Worm (Caenorhabditis elegans): ENCODE results near the gene F54D5.9.

ce11 chrII:11495307-11495706 lies 49.3 kb downstream of the F54D5.9 start, which contains the start of the genes ooc-3 and B0334.4:
- TF ChIP-seq nhr-111 (GFP tag; optimal IDR thresholded peaks at IDR 0.05) (no peak), spr-1 (tag; optimal IDR thresholded peaks at IDR 0.05) (no peak), ceh-82 (tag; optimal IDR thresholded peaks at IDR 0.05) (no peak), lsy-2 (tag; optimal IDR thresholded peaks at IDR 0.05) (peak in 1 of 2 experiments; percentile 94), aly-2 (tag; optimal IDR thresholded peaks at IDR 0.05) (no peak), egl-27 (tag; optimal IDR thresholded peaks at IDR 0.05) (no peak), unc-62 (GFP tag; optimal IDR thresholded peaks at IDR 0.05 in 1 of 2) (no peak), unc-62 (tag; optimal IDR thresholded peaks at IDR 0.05) (no peak), snpc-1.2 (GFP tag; IDR thresholded peaks at IDR 0.05) (no peak), skn-1 (tag; optimal IDR thresholded peaks at IDR 0.05) (no peak)

Data from whole organism, L4 larva.